Worm (Caenorhabditis elegans): ENCODE measurements around the gene C16E9.2.

DNA sequence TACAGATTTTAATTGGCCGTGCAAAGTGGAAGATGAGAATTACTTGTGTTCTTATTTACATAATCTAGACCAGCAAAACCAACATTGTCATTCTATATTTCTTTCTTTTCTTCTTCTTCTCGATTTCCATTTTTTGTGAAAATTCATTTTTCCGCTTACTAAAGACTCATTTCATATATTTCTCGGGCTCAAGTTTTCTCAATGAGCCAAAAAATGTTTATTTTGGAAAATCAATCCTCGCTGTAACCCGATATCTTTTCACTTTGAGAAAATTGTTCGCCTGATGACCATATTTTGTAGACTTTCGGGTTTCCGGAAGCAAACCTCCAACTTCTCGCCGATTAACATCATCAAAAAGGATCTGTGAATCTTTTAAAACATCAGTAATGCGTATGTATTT is 21.5 kb upstream of the C16E9.2 start, which contains the start of gene nhx-4:
- TF ChIP-seq sma-3 (GFP tag; optimal IDR thresholded peaks at IDR 0.05): no peak
- no peak for TF ChIP-seq ama-1 (optimal IDR thresholded peaks at IDR 0.05)
- no peak for TF ChIP-seq snpc-4 (tag; optimal IDR thresholded peaks at IDR 0.05)
- no peak for TF ChIP-seq lin-11 (tag; optimal IDR thresholded peaks at IDR 0.05)
- no peak for TF ChIP-seq aly-2 (tag; optimal IDR thresholded peaks at IDR 0.05)
- no peak for TF ChIP-seq fos-1 (tag; optimal IDR thresholded peaks at IDR 0.05)
